Worm (Caenorhabditis elegans) whole organism, L4 larva: ENCODE data around the gene Y46H3C.7.

Experiments used
- Y105C5A.15 ChIP-seq: fragments of 200-800 bp; sonication (Bioruptor generic); IDR thresholded peaks from 2 replicates; pipeline ENCODE4 v1.3.6; 2022; ENCODE audit warnings: missing genetic modification characterization, missing compliant biosample characterization
- arid-1 ChIP-seq: fragments of 200-800 bp; sonication (Bioruptor generic); conservative IDR thresholded peaks from 2 replicates; pipeline ENCODE4 v1.3.6; 2022; ENCODE audit warnings: missing genetic modification reagents, missing genetic modification characterization, missing compliant biosample characterization
- fkh-10 ChIP-seq: fragments of 150-350 bp; optimal IDR thresholded peaks from 2 replicates; lab custom pipeline; 2014; ENCODE audit warnings: missing biosample characterization, missing genetic modification reagents, missing genetic modification characterization
- hmg-1.1 ChIP-seq: fragments of 200-800 bp; sonication (Bioruptor generic); IDR thresholded peaks from 2 replicates; pipeline ENCODE4 v1.3.6; 2022; ENCODE audit warnings: missing genetic modification reagents, missing genetic modification characterization, missing compliant biosample characterization
- nhr-25 ChIP-seq: sonication (generic microtip); optimal IDR thresholded peaks from 2 replicates; lab custom pipeline; 2017; ENCODE audit warnings: missing genetic modification characterization, mild to moderate bottlenecking, missing compliant biosample characterization, antibody characterized with exemption, moderate library complexity, borderline replicate concordance; ENCODE audit not compliant: insufficient read depth
- snpc-4 ChIP-seq: fragments of 150-350 bp; optimal IDR thresholded peaks from 2 replicates; lab custom pipeline; 2014; ENCODE audit warnings: missing biosample characterization, missing genetic modification characterization
- tag-97 ChIP-seq: fragments of 200-800 bp; sonication (Bioruptor generic); IDR thresholded peaks from 2 replicates; pipeline ENCODE4 v1.3.6; 2022; ENCODE audit warnings: missing genetic modification characterization, missing compliant biosample characterization
- unc-130 ChIP-seq: sonication (generic microtip); optimal IDR thresholded peaks from 2 replicates; lab custom pipeline; 2016; ENCODE audit warnings: missing genetic modification reagents, missing genetic modification characterization, missing compliant biosample characterization
- unc-62 ChIP-seq, 3 experiments: fragments of 150-350 bp in 1 of 3; sonication (generic microtip); optimal IDR thresholded peaks in 2 of 3; peaks in 1 of 3; 1 replicate in 1 of 3; 2 replicates in 2 of 3; lab custom pipeline; 2014 to 2017; ENCODE audit warnings: missing biosample characterization in 3 of 3, missing genetic modification characterization in 3 of 3, missing genetic modification reagents in 3 of 3, missing genotype in 1 of 3
- ztf-7 ChIP-seq: fragments of 150-350 bp; optimal IDR thresholded peaks from 2 replicates; lab custom pipeline; 2014; ENCODE audit warnings: missing biosample characterization, missing genetic modification characterization

DNA sequence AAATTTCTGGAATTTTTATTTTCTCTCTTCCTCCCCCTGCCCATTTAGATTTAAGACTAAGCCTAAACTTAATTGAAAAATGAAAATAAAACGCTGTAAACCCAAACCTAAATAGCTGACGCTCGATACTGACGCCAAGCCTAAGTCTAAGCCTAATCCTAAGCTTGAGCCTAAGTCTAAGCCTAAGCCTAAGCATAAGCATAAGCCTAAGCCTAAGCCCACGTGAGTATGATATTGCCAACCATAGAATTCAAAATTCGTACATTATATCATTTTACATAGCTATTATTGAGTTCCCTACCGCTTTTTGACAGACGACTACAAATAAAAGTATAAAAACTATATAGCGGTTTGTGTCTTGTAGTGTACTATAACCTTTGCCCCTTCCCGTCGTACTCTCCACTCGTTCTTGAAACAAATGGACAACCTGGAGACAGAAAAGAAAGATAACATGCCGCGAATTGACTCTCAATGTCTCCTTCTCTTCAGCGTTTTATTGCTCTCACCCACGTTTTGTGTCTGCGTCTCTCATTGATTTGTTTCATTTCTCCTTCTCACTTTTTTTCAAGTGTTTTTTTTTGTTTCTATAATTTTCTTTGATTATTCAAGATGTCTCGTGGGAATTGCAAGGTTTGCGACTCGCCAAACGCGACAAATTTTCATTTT lies 49.5 kb upstream of the Y46H3C.7 start, which contains the start of gene nhr-256:
- no peak for TF ChIP-seq fkh-10 (GFP tag; lab: Kevin White, UChicago)
- no peak for TF ChIP-seq Y105C5A.15 (GFP tag; lab: Robert Waterston, UW)
- peak in 1 of 2 experiments; percentile 67 for TF ChIP-seq unc-62 (GFP tag; optimal IDR thresholded peaks at IDR 0.05 in 1 of 2; lab: Kevin White, UChicago)
- TF ChIP-seq unc-62 (tag; optimal IDR thresholded peaks at IDR 0.05; lab: Kevin White, UChicago): no peak
- no peak for TF ChIP-seq unc-130
- TF ChIP-seq tag-97 (GFP tag; lab: Robert Waterston, UW): no peak
- TF ChIP-seq snpc-4 (tag; lab: Kevin White, UChicago): no peak
- peak; percentile 15 for TF ChIP-seq nhr-25 (tag; lab: Kevin White, UChicago)
- TF ChIP-seq arid-1 (GFP tag; lab: Robert Waterston, UW): no peak
- TF ChIP-seq hmg-1.1 (GFP tag; lab: Robert Waterston, UW): peak; percentile 70
- no peak for TF ChIP-seq ztf-7 (tag; lab: Kevin White, UChicago)
